Worm (Caenorhabditis elegans): ENCODE measurements around the gene F48E8.3.
A peak's percentile ranks its signal among the peaks of the same experiment; 100 is the strongest.

Gene F48E8.3

ce11 chrIII:5502915-5503575 lies 41.9 kb downstream of the F48E8.3 start (continued):
- TF ChIP-seq hpl-2 (GFP tag; optimal IDR thresholded peaks at IDR 0.05) (no peak), C04F5.9 (tag; optimal IDR thresholded peaks at IDR 0.05) (no peak), Y116A8C.19 (tag; optimal IDR thresholded peaks at IDR 0.05; ENCODE audit: borderline replicate concordance) (no peak), aly-2 (tag; optimal IDR thresholded peaks at IDR 0.05) (no peak), C16A3.4 (tag; optimal IDR thresholded peaks at IDR 0.05) (no peak), nhr-84 (tag; optimal IDR thresholded peaks at IDR 0.05) (no peak), lin-14 (GFP tag; optimal IDR thresholded peaks at IDR 0.05) (peak; percentile 86), egl-13 (tag; optimal IDR thresholded peaks at IDR 0.05) (no peak), C34B4.2 (tag; optimal IDR thresholded peaks at IDR 0.05) (no peak), swsn-7 (tag; optimal IDR thresholded peaks at IDR 0.05) (peak; percentile 42), lin-13 (GFP tag; optimal IDR thresholded peaks at IDR 0.05) (peak; percentile 44), tlp-1 (tag; optimal IDR thresholded peaks at IDR 0.05) (no peak), unc-86 (tag; optimal IDR thresholded peaks at IDR 0.05) (no peak), nhr-77 (tag; optimal IDR thresholded peaks at IDR 0.05) (no peak), unc-30 (tag; optimal IDR thresholded peaks at IDR 0.05) (no peak), efl-3 (GFP tag; optimal IDR thresholded peaks at IDR 0.05) (no peak), pag-3 (tag; optimal IDR thresholded peaks at IDR 0.05; ENCODE audit: borderline replicate concordance, insufficient read depth) (peak; percentile 38), ztf-11 (tag; optimal IDR thresholded peaks at IDR 0.05) (no peak), sox-4 (tag; optimal IDR thresholded peaks at IDR 0.05) (no peak), ceh-90 (tag; optimal IDR thresholded peaks at IDR 0.05) (no peak), unc-130 (tag; optimal IDR thresholded peaks at IDR 0.05) (no peak), aha-1 (tag; optimal IDR thresholded peaks at IDR 0.05) (no peak), ztf-4 (tag; optimal IDR thresholded peaks at IDR 0.05) (no peak), nhr-19 (GFP tag; conservative IDR thresholded peaks at IDR 0.05) (peak; percentile 6), ces-1 (GFP tag; optimal IDR thresholded peaks at IDR 0.05) (no peak), hlh-4 (tag; optimal IDR thresholded peaks at IDR 0.05) (no peak), jun-1 (tag; optimal IDR thresholded peaks at IDR 0.05) (peak; percentile 17), rnt-1 (tag; optimal IDR thresholded peaks at IDR 0.05) (peak; percentile 40), fkh-4 (tag; optimal IDR thresholded peaks at IDR 0.05; ENCODE audit: borderline replicate concordance) (no peak), mep-1 (tag; optimal IDR thresholded peaks at IDR 0.05) (peak; percentile 57), irx-1 (tag; optimal IDR thresholded peaks at IDR 0.05) (peak; percentile 27), sup-37 (GFP tag; optimal IDR thresholded peaks at IDR 0.05) (no peak), elt-2 (tag; optimal IDR thresholded peaks at IDR 0.05) (peak; percentile 87), alr-1 (tag; optimal IDR thresholded peaks at IDR 0.05; ENCODE audit: borderline replicate concordance) (no peak), skn-1 (tag; optimal IDR thresholded peaks at IDR 0.05) (peak; percentile 51), isw-1 (GFP tag; IDR thresholded peaks at IDR 0.05) (no peak; the same call in 1 of the 2 replicates), mab-9 (GFP tag; IDR thresholded peaks at IDR 0.05) (no peak; the same call in 1 of the 2 replicates), unc-98 (GFP tag; IDR thresholded peaks at IDR 0.05) (no peak), F16B12.6 (tag; optimal IDR thresholded peaks at IDR 0.05) (no peak)

ce11 chrIII:5503669-5504068 lies 42.5 kb downstream of the F48E8.3 start:
- no peak for TF ChIP-seq efl-1 (optimal IDR thresholded peaks at IDR 0.05)
- TF ChIP-seq efl-1 (GFP tag; optimal IDR thresholded peaks at IDR 0.05 in 1 of 2): peak; percentile 24 to 93
- TF ChIP-seq dpl-1 (GFP tag; optimal IDR thresholded peaks at IDR 0.05): peak in 1 of 3 experiments; percentile 28
- TF ChIP-seq skn-1 (tag; optimal IDR thresholded peaks at IDR 0.05): no peak
